Fruit fly (Drosophila melanogaster) whole organism, embryonic: ENCODE results near the gene CG32388.

Experiments
- Awh ChIP-seq: fragments of 200-800 bp; sonication (Bioruptor generic); IDR thresholded peaks from 2 replicates; pipeline ENCODE4, ENCODE4 v1.3.6; 2022; ENCODE audit warnings: missing biosample characterization, missing genetic modification characterization
- Bteb2 ChIP-seq: fragments of 200-800 bp; sonication (Bioruptor generic); optimal IDR thresholded peaks from 2 replicates; lab custom pipeline; 2016; ENCODE audit warnings: missing biosample characterization, missing genetic modification characterization
- CG10321 ChIP-seq: fragments of 200-800 bp; sonication (Bioruptor generic); IDR thresholded peaks from 2 replicates; pipeline ENCODE4 v1.3.6; 2022; ENCODE audit warnings: missing biosample characterization, missing genetic modification characterization
- CG10543 ChIP-seq: fragments of 200-800 bp; sonication (Bioruptor generic); optimal IDR thresholded peaks from 3 replicates; lab custom pipeline; 2017; ENCODE audit warnings: missing biosample characterization, mild to moderate bottlenecking, missing genetic modification characterization, moderate library complexity
- CG11093 ChIP-seq: fragments of 200-800 bp; sonication (Bioruptor generic); IDR thresholded peaks from 3 replicates; pipeline ENCODE4 v1.3.6; 2022; ENCODE audit warnings: missing biosample characterization, missing genetic modification characterization
- CG11398 ChIP-seq: fragments of 200-800 bp; sonication (Bioruptor generic); optimal IDR thresholded peaks from 2 replicates; lab custom pipeline; 2016; ENCODE audit warnings: missing biosample characterization, missing genetic modification characterization
- CG14014 ChIP-seq: fragments of 200-800 bp; sonication (Bioruptor generic); IDR thresholded peaks from 2 replicates; pipeline ENCODE4 v1.3.6; 2022; ENCODE audit warnings: missing biosample characterization, missing genetic modification characterization
- CG14667 ChIP-seq: fragments of 200-800 bp; sonication (Bioruptor generic); IDR thresholded peaks from 2 replicates; pipeline ENCODE4 v1.3.6; 2022; ENCODE audit warnings: missing biosample characterization, missing genetic modification characterization
- CG15011 ChIP-seq: fragments of 200-800 bp; sonication (Bioruptor generic); optimal IDR thresholded peaks from 3 replicates; lab custom pipeline; 2018; ENCODE audit warnings: missing biosample characterization, mild to moderate bottlenecking, missing genetic modification characterization
- CG1529 ChIP-seq: fragments of 200-800 bp; sonication (Bioruptor generic); optimal IDR thresholded peaks from 3 replicates; lab custom pipeline; 2018; ENCODE audit warnings: missing biosample characterization, missing genetic modification characterization
- CG1602 ChIP-seq: fragments of 200-800 bp; sonication (Bioruptor generic); optimal IDR thresholded peaks from 3 replicates; lab custom pipeline; 2016; ENCODE audit warnings: missing biosample characterization, missing genetic modification characterization
- CG18476 ChIP-seq: fragments of 200-800 bp; sonication (Bioruptor generic); optimal IDR thresholded peaks from 2 replicates; lab custom pipeline; 2016; ENCODE audit warnings: missing biosample characterization, mild to moderate bottlenecking, missing genetic modification characterization
- CG18619 ChIP-seq: fragments of 200-800 bp; sonication (Bioruptor generic); optimal IDR thresholded peaks from 3 replicates; lab custom pipeline; 2017; ENCODE audit warnings: missing biosample characterization, mild to moderate bottlenecking, missing genetic modification characterization
- CG2199 ChIP-seq: fragments of 200-800 bp; sonication (Bioruptor generic); IDR thresholded peaks from 3 replicates; pipeline ENCODE4 v1.3.6; 2022; ENCODE audit warnings: missing biosample characterization, missing genetic modification characterization
- CG30431 ChIP-seq: fragments of 200-800 bp; sonication (Bioruptor generic); optimal IDR thresholded peaks from 2 replicates; lab custom pipeline; 2017; ENCODE audit warnings: missing biosample characterization, missing genetic modification characterization
- CG31441 ChIP-seq: fragments of 200-800 bp; sonication (Bioruptor generic); IDR thresholded peaks from 2 replicates; pipeline ENCODE4 v1.3.6; 2022; ENCODE audit warnings: missing biosample characterization, missing genetic modification characterization
- CG4360 ChIP-seq: fragments of 200-800 bp; sonication (Bioruptor generic); IDR thresholded peaks from 2 replicates; pipeline ENCODE4 v1.3.6; 2022; ENCODE audit warnings: missing biosample characterization, missing genetic modification characterization
- CG4617 ChIP-seq: fragments of 200-800 bp; sonication (Bioruptor generic); optimal IDR thresholded peaks from 3 replicates; lab custom pipeline; 2016; ENCODE audit warnings: missing biosample characterization, missing genetic modification characterization, borderline replicate concordance
- CG5953 ChIP-seq: fragments of 200-800 bp; sonication (Bioruptor generic); IDR thresholded peaks from 2 replicates; pipeline ENCODE4 v1.3.6; 2022; ENCODE audit warnings: missing biosample characterization, missing genetic modification characterization
- CG6272 ChIP-seq: fragments of 200-800 bp; sonication (Bioruptor generic); IDR thresholded peaks from 2 replicates; pipeline ENCODE4 v1.3.6; 2022; ENCODE audit warnings: missing biosample characterization, missing genetic modification characterization
- CG6689 ChIP-seq: fragments of 200-800 bp; sonication (Bioruptor generic); IDR thresholded peaks from 2 replicates; pipeline ENCODE4 v1.3.6; 2022; ENCODE audit warnings: missing biosample characterization, missing genetic modification characterization
- CG7987 ChIP-seq: fragments of 200-800 bp; sonication (Bioruptor generic); optimal IDR thresholded peaks from 2 replicates; lab custom pipeline; 2018; ENCODE audit warnings: missing biosample characterization, mild to moderate bottlenecking, missing genetic modification characterization, moderate library complexity
- CG8359 ChIP-seq: fragments of 200-800 bp; sonication (Bioruptor generic); optimal IDR thresholded peaks from 2 replicates; lab custom pipeline; 2017; ENCODE audit warnings: missing biosample characterization, mild to moderate bottlenecking, missing genetic modification characterization, borderline replicate concordance
- CG9609 ChIP-seq: fragments of 200-800 bp; sonication (Bioruptor generic); optimal IDR thresholded peaks from 3 replicates; lab custom pipeline; 2016; ENCODE audit warnings: missing biosample characterization, missing genetic modification characterization
- CG9727 ChIP-seq: fragments of 200-800 bp; sonication (Bioruptor generic); optimal IDR thresholded peaks from 3 replicates; lab custom pipeline; 2017; ENCODE audit warnings: missing biosample characterization, mild to moderate bottlenecking, missing genetic modification characterization
- D19B ChIP-seq: fragments of 200-800 bp; sonication (Bioruptor generic); optimal IDR thresholded peaks from 2 replicates; lab custom pipeline; 2017; ENCODE audit warnings: missing biosample characterization, mild to moderate bottlenecking, missing genetic modification characterization
- ERR ChIP-seq: fragments of 200-800 bp; sonication (Bioruptor generic); optimal IDR thresholded peaks from 2 replicates; lab custom pipeline; 2016; ENCODE audit warnings: missing biosample characterization, missing genetic modification characterization
- Fer1 ChIP-seq: fragments of 200-800 bp; sonication (Bioruptor generic); optimal IDR thresholded peaks from 2 replicates; lab custom pipeline; 2017; ENCODE audit warnings: missing biosample characterization, mild to moderate bottlenecking, missing genetic modification characterization
- Gug ChIP-seq: fragments of 200-800 bp; sonication (Bioruptor generic); IDR thresholded peaks from 4 replicates; pipeline ENCODE4 v1.3.6; 2022; ENCODE audit warnings: missing biosample characterization, missing genetic modification characterization
- H15 ChIP-seq: fragments of 200-800 bp; sonication (Bioruptor generic); IDR thresholded peaks from 3 replicates; pipeline ENCODE4 v1.3.6; 2022; ENCODE audit warnings: missing biosample characterization, missing genetic modification characterization
- Hand ChIP-seq: fragments of 200-800 bp; sonication (Bioruptor generic); optimal IDR thresholded peaks from 2 replicates; lab custom pipeline; 2017; ENCODE audit warnings: mild to moderate bottlenecking, missing biosample characterization, missing genetic modification reagents, missing genetic modification characterization
- Hmx ChIP-seq: fragments of 200-800 bp; sonication (Bioruptor generic); optimal IDR thresholded peaks from 2 replicates; lab custom pipeline; 2016; ENCODE audit warnings: missing biosample characterization, missing genetic modification characterization
- Opbp ChIP-seq: fragments of 200-800 bp; sonication (Bioruptor generic); IDR thresholded peaks from 3 replicates; pipeline ENCODE4 v1.3.6; 2022; ENCODE audit warnings: missing biosample characterization, missing genetic modification characterization; ENCODE audit not compliant: partially characterized antibody
- Six4 ChIP-seq: fragments of 200-800 bp; sonication (Bioruptor generic); optimal IDR thresholded peaks from 2 replicates; lab custom pipeline; 2016; ENCODE audit warnings: missing biosample characterization, missing genetic modification characterization
- abd-A ChIP-seq: fragments of 200-800 bp; sonication (Bioruptor generic); optimal IDR thresholded peaks from 3 replicates; lab custom pipeline; 2019; ENCODE audit warnings: missing biosample characterization, mild to moderate bottlenecking, missing genetic modification characterization, moderate library complexity
- ac ChIP-seq: fragments of 200-800 bp; sonication (Bioruptor generic); optimal IDR thresholded peaks from 3 replicates; lab custom pipeline; 2017; ENCODE audit warnings: missing biosample characterization, mild to moderate bottlenecking, missing genetic modification characterization
- bigmax ChIP-seq: fragments of 200-800 bp; sonication (Bioruptor generic); optimal IDR thresholded peaks from 2 replicates; lab custom pipeline; 2018; ENCODE audit warnings: missing biosample characterization, mild to moderate bottlenecking, missing genetic modification characterization
- dmrt11E ChIP-seq: fragments of 200-800 bp; sonication (Bioruptor generic); optimal IDR thresholded peaks from 3 replicates; lab custom pipeline; 2018; ENCODE audit warnings: missing biosample characterization, mild to moderate bottlenecking, missing genetic modification characterization, moderate library complexity
- ewg ChIP-seq: fragments of 200-800 bp; sonication (Bioruptor generic); optimal IDR thresholded peaks from 3 replicates; lab custom pipeline; 2017; ENCODE audit warnings: mild to moderate bottlenecking, missing biosample characterization, missing genetic modification reagents, missing genetic modification characterization
- fd102C ChIP-seq: fragments of 200-800 bp; sonication (Bioruptor generic); optimal IDR thresholded peaks from 2 replicates; lab custom pipeline; 2018; ENCODE audit warnings: missing biosample characterization, mild to moderate bottlenecking, missing genetic modification characterization, moderate library complexity
- fd96Cb ChIP-seq: fragments of 200-800 bp; sonication (Bioruptor generic); optimal IDR thresholded peaks from 2 replicates; lab custom pipeline; 2018; ENCODE audit warnings: missing biosample characterization, mild to moderate bottlenecking, missing genetic modification characterization, moderate library complexity
- ftz-f1 ChIP-seq: fragments of 200-800 bp; sonication (Bioruptor generic); optimal IDR thresholded peaks from 2 replicates; lab custom pipeline; 2016; ENCODE audit warnings: missing biosample characterization, missing genetic modification characterization
- gcm ChIP-seq: fragments of 200-800 bp; sonication (Bioruptor generic); optimal IDR thresholded peaks from 2 replicates; lab custom pipeline; 2019; ENCODE audit warnings: missing biosample characterization, mild to moderate bottlenecking, missing genetic modification characterization, moderate library complexity
- pnt ChIP-seq: fragments of 200-800 bp; sonication (Bioruptor generic); optimal IDR thresholded peaks from 3 replicates; lab custom pipeline; 2016; ENCODE audit warnings: missing biosample characterization, missing genetic modification characterization
- pum ChIP-seq: fragments of 200-800 bp; sonication (Bioruptor generic); optimal IDR thresholded peaks from 2 replicates; lab custom pipeline; 2016; ENCODE audit warnings: missing biosample characterization, missing genetic modification characterization
- salm ChIP-seq: fragments of 200-800 bp; sonication (Bioruptor generic); optimal IDR thresholded peaks from 2 replicates; lab custom pipeline; 2018; ENCODE audit warnings: missing biosample characterization, mild to moderate bottlenecking, missing genetic modification characterization
- so ChIP-seq: fragments of 200-800 bp; sonication (Bioruptor generic); IDR thresholded peaks from 3 replicates; pipeline ENCODE4 v1.3.6; 2022; ENCODE audit warnings: missing biosample characterization, missing genetic modification characterization
- stwl ChIP-seq: fragments of 200-800 bp; sonication (Bioruptor generic); optimal IDR thresholded peaks from 3 replicates; lab custom pipeline; 2018; ENCODE audit warnings: missing biosample characterization, mild to moderate bottlenecking, missing genetic modification characterization, moderate library complexity
- tin ChIP-seq: fragments of 200-800 bp; sonication (Bioruptor generic); optimal IDR thresholded peaks from 3 replicates; lab custom pipeline; 2016; ENCODE audit warnings: missing biosample characterization, missing genetic modification characterization
- twi ChIP-seq: fragments of 200-800 bp; optimal IDR thresholded peaks from 2 replicates; lab custom pipeline; 2019; ENCODE audit warnings: missing biosample characterization, mild to moderate bottlenecking, missing genetic modification characterization, moderate library complexity

The CG32388 gene

dm6 chr3L:6964488-6965152, 19.8 kb downstream of the CG32388 start, which contains the start of gene sgl (continued):
- TF ChIP-seq pnt (GFP tag; lab: Kevin White, UChicago): no peak
- no peak for TF ChIP-seq CG4617
- peak; percentile 28; the same call in 1 of the 2 replicates for TF ChIP-seq CG6689
- TF ChIP-seq H15: no peak
- TF ChIP-seq CG14014: peak; percentile 53; the same call in 1 of the 2 replicates
- TF ChIP-seq ftz-f1 (GFP tag; lab: Kevin White, UChicago): peak; percentile 71
- TF ChIP-seq CG9609 (GFP tag; lab: Kevin White, UChicago): no peak
- TF ChIP-seq ewg (GFP tag; lab: Kevin White, UChicago): peak; percentile 2
- TF ChIP-seq Six4 (GFP tag; lab: Kevin White, UChicago): no peak
- TF ChIP-seq CG2199 (GFP tag; lab: Robert Waterston, UW): 0 out of 3 replicates have a peak, but pooled peaks have one; percentile 7
- no peak for TF ChIP-seq fd102C (GFP tag; lab: Kevin White, UChicago)
- TF ChIP-seq CG7987 (GFP tag; lab: Kevin White, UChicago): peak; percentile 57
- no peak for TF ChIP-seq CG1602 (GFP tag; lab: Kevin White, UChicago)
- TF ChIP-seq gcm: peak; percentile 56
- peak; percentile 89 for TF ChIP-seq CG10543 (GFP tag; lab: Kevin White, UChicago)
- no peak for TF ChIP-seq CG9727 (GFP tag; lab: Kevin White, UChicago)
- no peak for TF ChIP-seq pum (GFP tag; lab: Kevin White, UChicago)
- TF ChIP-seq CG5953: 0 out of 2 replicates have a peak, but pooled peaks have one; percentile 37
- no peak for TF ChIP-seq CG6272 (GFP tag; lab: Robert Waterston, UW)
- peak; percentile 14 for TF ChIP-seq D19B
- TF ChIP-seq CG8359 (GFP tag; lab: Kevin White, UChicago): no peak
- TF ChIP-seq salm (tag; lab: Kevin White, UChicago): no peak
- TF ChIP-seq CG30431 (GFP tag; lab: Kevin White, UChicago): no peak
- TF ChIP-seq Fer1: peak; percentile 73
- no peak for TF ChIP-seq Bteb2 (GFP tag; lab: Kevin White, UChicago)
- no peak for TF ChIP-seq CG10321 (GFP tag; lab: Robert Waterston, UW)
- peak; percentile 20 for TF ChIP-seq bigmax
- TF ChIP-seq CG14667 (GFP tag; lab: Robert Waterston, UW): no peak
- no peak for TF ChIP-seq Hand
- 0 out of 2 replicates have a peak, but pooled peaks have one; percentile 25 for TF ChIP-seq Awh
- no peak for TF ChIP-seq fd96Cb (tag; lab: Kevin White, UChicago)
- TF ChIP-seq CG11093 (GFP tag; lab: Robert Waterston, UW): no peak
- no peak for TF ChIP-seq Hmx (GFP tag; lab: Kevin White, UChicago)
- TF ChIP-seq CG15011 (GFP tag; lab: Kevin White, UChicago): no peak
- TF ChIP-seq CG31441 (GFP tag; lab: Robert Waterston, UW): no peak
- peak; percentile 76 for TF ChIP-seq Opbp
- 0 out of 3 replicates have a peak, but pooled peaks have one; percentile 41 for TF ChIP-seq so
- no peak for TF ChIP-seq CG18619 (GFP tag; lab: Kevin White, UChicago)
- TF ChIP-seq CG4360 (GFP tag; lab: Robert Waterston, UW): peak; percentile 80
- TF ChIP-seq tin (GFP tag; lab: Kevin White, UChicago): no peak
- TF ChIP-seq ERR (GFP tag; lab: Kevin White, UChicago): peak; percentile 1
- no peak for TF ChIP-seq twi (tag; lab: Kevin White, UChicago)
- no peak for TF ChIP-seq ac (GFP tag; lab: Kevin White, UChicago)
- no peak for TF ChIP-seq dmrt11E
- no peak for TF ChIP-seq CG18476
- TF ChIP-seq CG11398 (GFP tag; lab: Kevin White, UChicago): peak; percentile 56
- no peak for TF ChIP-seq abd-A
- no peak for TF ChIP-seq CG1529 (GFP tag; lab: Kevin White, UChicago)
- TF ChIP-seq stwl (tag; lab: Kevin White, UChicago): peak; percentile 99
- peak; percentile 54; the same call in 2 of the 4 replicates for TF ChIP-seq Gug (GFP tag; lab: Robert Waterston, UW)
